Worm (Caenorhabditis elegans): ENCODE results near the gene H12D21.5.

ce11 chrV:14853739-14854138 is 40.1 kb upstream of the H12D21.5 start:
- TF ChIP-seq skn-1 (tag; optimal IDR thresholded peaks at IDR 0.05) (no peak), alr-1 (tag; optimal IDR thresholded peaks at IDR 0.05) (no peak), sma-3 (GFP tag; optimal IDR thresholded peaks at IDR 0.05) (no peak), ztf-11 (tag; optimal IDR thresholded peaks at IDR 0.05) (no peak), nhr-10 (tag; optimal IDR thresholded peaks at IDR 0.05) (no peak), crh-2 (tag; optimal IDR thresholded peaks at IDR 0.05) (no peak)
